Comparison of ENCODE assay signal across 2 fruit fly cellular contexts in genomic region chr3R:6211041-6211377, dm6.
A peak's percentile ranks its signal among the peaks of the same experiment; 100 is the strongest.
TF ChIP-seq lines count a peak whose summit lies in the region.

No protein-coding gene starts in this region.

- TF ChIP-seq CTCF in whole organism, embryonic (GFP tag; optimal IDR thresholded peaks at IDR 0.05; lab: Kevin White, UChicago), result no peak

TF ChIP-seq in whole organism, embryonic, 481 proteins besides CTCF, POLR2A, EP300 and RAD21:
- TF ChIP-seq kni (GFP tag; optimal IDR thresholded peaks at IDR 0.05; lab: Kevin White, UChicago) (peak; percentile 65), Blimp-1 (GFP tag; optimal IDR thresholded peaks at IDR 0.05; lab: Kevin White, UChicago) (peak; percentile 95), Bgb (GFP tag; IDR thresholded peaks at IDR 0.05; lab: Robert Waterston, UW; ENCODE audit: partially characterized antibody) (no peak), oc (tag; optimal IDR thresholded peaks at IDR 0.05; lab: Kevin White, UChicago) (peak; percentile 23), Hr51 (GFP tag; optimal IDR thresholded peaks at IDR 0.05; lab: Kevin White, UChicago) (no peak), Hr78 (GFP tag; optimal IDR thresholded peaks at IDR 0.05; lab: Kevin White, UChicago) (peak in 1 of 2 experiments; percentile 9)

TF ChIP-seq in whole organism, prepupa, 60 proteins besides CTCF, POLR2A, EP300 and RAD21:
- TF ChIP-seq fd85E (GFP tag; optimal IDR thresholded peaks at IDR 0.05; lab: Kevin White, UChicago) (no peak), spab (GFP tag; optimal IDR thresholded peaks at IDR 0.05; lab: Kevin White, UChicago) (no peak), CG10669 (GFP tag; optimal IDR thresholded peaks at IDR 0.05; lab: Kevin White, UChicago) (no peak), CG6854 (GFP tag; optimal IDR thresholded peaks at IDR 0.05; lab: Kevin White, UChicago) (peak; percentile 51), CG6163 (GFP tag; IDR thresholded peaks at IDR 0.05; lab: Robert Waterston, UW) (no peak), Blimp-1 (GFP tag; optimal IDR thresholded peaks at IDR 0.05; lab: Kevin White, UChicago) (peak; percentile 96), CG6808 (GFP tag; optimal IDR thresholded peaks at IDR 0.05; lab: Kevin White, UChicago) (no peak), CG4318 (GFP tag; optimal IDR thresholded peaks at IDR 0.05; lab: Kevin White, UChicago) (no peak), dac (GFP tag; optimal IDR thresholded peaks at IDR 0.05; lab: Kevin White, UChicago) (no peak), CG32006 (GFP tag; optimal IDR thresholded peaks at IDR 0.05; lab: Kevin White, UChicago) (no peak), Hr38 (GFP tag; optimal IDR thresholded peaks at IDR 0.05; lab: Kevin White, UChicago) (no peak)

Comparison
In these comparisons a context has a peak if more than half of its experiments do, and no peak if none do; other contexts are left out.
1. Of the 7 proteins assayed by ChIP-seq in both whole organism, embryonic and whole organism, prepupa: peak only in whole organism, embryonic: none; only in whole organism, prepupa: CG6854; in both: Blimp-1; in neither: 5.